Worm (Caenorhabditis elegans) whole organism, L2 larva: Measurements from ENCODE around the gene rpy-1.

ENCODE experiments used
- R02D3.7 ChIP-seq: fragments of 150-350 bp; optimal IDR thresholded peaks from 2 replicates; lab custom pipeline; 2014; ENCODE audit warnings: missing biosample characterization, missing genetic modification characterization
- ceh-82 ChIP-seq: fragments of 150-350 bp; optimal IDR thresholded peaks from 2 replicates; lab custom pipeline; 2014; ENCODE audit warnings: missing biosample characterization, missing genetic modification characterization
- fos-1 ChIP-seq: fragments of 150-350 bp; optimal IDR thresholded peaks from 2 replicates; lab custom pipeline; 2014; ENCODE audit warnings: missing biosample characterization, missing genetic modification characterization
- nhr-11 ChIP-seq: fragments of 150-350 bp; optimal IDR thresholded peaks from 2 replicates; lab custom pipeline; 2014; ENCODE audit warnings: missing biosample characterization, missing genetic modification characterization
- nhr-77 ChIP-seq: fragments of 150-350 bp; optimal IDR thresholded peaks from 2 replicates; lab custom pipeline; 2014; ENCODE audit warnings: missing biosample characterization, missing genetic modification characterization
- sma-3 ChIP-seq: sonication (generic microtip); optimal IDR thresholded peaks from 2 replicates; lab custom pipeline; 2016; ENCODE audit warnings: missing genetic modification reagents, missing genetic modification characterization, missing compliant biosample characterization
- unc-39 ChIP-seq: fragments of 150-350 bp; optimal IDR thresholded peaks from 2 replicates; lab custom pipeline; 2014; ENCODE audit warnings: missing biosample characterization, missing genetic modification characterization

ce11 chrII:6708980-6709379 lies 3.5 kb upstream of the rpy-1 start:
- no peak for TF ChIP-seq R02D3.7 (tag; lab: Kevin White, UChicago)
- no peak for TF ChIP-seq nhr-11
- no peak for TF ChIP-seq ceh-82 (tag; lab: Kevin White, UChicago)
- TF ChIP-seq sma-3 = no peak
- no peak for TF ChIP-seq unc-39
- TF ChIP-seq fos-1 (tag; lab: Kevin White, UChicago) = no peak
- no peak for TF ChIP-seq nhr-77 (tag; lab: Kevin White, UChicago)
